Worm (Caenorhabditis elegans) whole organism, L4 larva: Measurements from ENCODE around the gene fbxa-96.

Source experiments
- F37D6.2 ChIP-seq: sonication (generic microtip); optimal IDR thresholded peaks from 2 replicates; lab custom pipeline; 2016; ENCODE audit warnings: mild to moderate bottlenecking, missing genetic modification characterization, missing compliant biosample characterization
- F49E8.2 ChIP-seq: sonication (generic microtip); optimal IDR thresholded peaks from 2 replicates; lab custom pipeline; 2016; ENCODE audit warnings: missing compliant biosample characterization, mild to moderate bottlenecking, missing genetic modification characterization, borderline replicate concordance
- ZK337.2 ChIP-seq: fragments of 200-800 bp; sonication (Bioruptor generic); IDR thresholded peaks from 2 replicates; pipeline ENCODE4 v1.3.6; 2022; ENCODE audit warnings: missing genetic modification reagents, missing genetic modification characterization, missing compliant biosample characterization
- ZK546.5 ChIP-seq, 2 experiments: sonication (generic microtip); optimal IDR thresholded peaks; 2 replicates each; lab custom pipeline; 2017; ENCODE audit warnings: missing biosample characterization in 2 of 2, missing genetic modification characterization in 2 of 2
- aha-1 ChIP-seq: fragments of 150-350 bp; peaks from one replicate; lab custom pipeline; 2014; ENCODE audit warnings: missing biosample characterization, missing genetic modification characterization
- ama-1 ChIP-seq: fragments of 150-350 bp; optimal IDR thresholded peaks from 2 replicates; lab custom pipeline; 2014; ENCODE audit warnings: inconsistent platforms, mixed read lengths
- attf-4 ChIP-seq: sonication (generic microtip); optimal IDR thresholded peaks from 3 replicates; lab custom pipeline; 2017; ENCODE audit warnings: missing biosample characterization, missing genetic modification characterization
- ceh-20 ChIP-seq: fragments of 200-800 bp; sonication (Bioruptor generic); IDR thresholded peaks from 2 replicates; pipeline ENCODE4 v1.3.6; 2022; ENCODE audit warnings: missing genetic modification reagents, missing genetic modification characterization, missing compliant biosample characterization
- ceh-32 ChIP-seq: sonication (generic microtip); optimal IDR thresholded peaks from 2 replicates; lab custom pipeline; 2016; ENCODE audit warnings: mild to moderate bottlenecking, missing genetic modification characterization, missing compliant biosample characterization; ENCODE audit not compliant: poor library complexity
- ceh-62 ChIP-seq: sonication (generic microtip); optimal IDR thresholded peaks from 2 replicates; lab custom pipeline; 2017; ENCODE audit warnings: missing biosample characterization, missing genetic modification characterization
- ceh-82 ChIP-seq: sonication (generic microtip); optimal IDR thresholded peaks from 2 replicates; lab custom pipeline; 2017; ENCODE audit warnings: missing biosample characterization, missing genetic modification characterization
- ces-1 ChIP-seq: fragments of 150-350 bp; sonication (generic microtip); optimal IDR thresholded peaks from 4 replicates; lab custom pipeline; 2014; ENCODE audit warnings: missing biosample characterization, missing genetic modification reagents, missing genetic modification characterization
- cey-2 ChIP-seq: sonication (generic microtip); optimal IDR thresholded peaks from 3 replicates; lab custom pipeline; 2017; ENCODE audit warnings: missing genetic modification characterization, mild to moderate bottlenecking, missing compliant biosample characterization, antibody characterized with exemption, borderline replicate concordance; ENCODE audit not compliant: insufficient read depth
- ctbp-1 ChIP-seq: fragments of 200-800 bp; sonication (Bioruptor generic); IDR thresholded peaks from 2 replicates; pipeline ENCODE4 v1.3.6; 2022; ENCODE audit warnings: missing genetic modification reagents, missing genetic modification characterization, missing compliant biosample characterization
- dmd-6 ChIP-seq: fragments of 200-800 bp; sonication (Bioruptor generic); IDR thresholded peaks from 2 replicates; pipeline ENCODE4 v1.3.6; 2022; ENCODE audit warnings: missing genetic modification reagents, missing genetic modification characterization, missing compliant biosample characterization
- dve-1 ChIP-seq: sonication (generic microtip); optimal IDR thresholded peaks from 2 replicates; lab custom pipeline; 2017; ENCODE audit warnings: antibody characterized with exemption, mild to moderate bottlenecking, missing genetic modification characterization, missing compliant biosample characterization; ENCODE audit not compliant: insufficient read depth
- egl-43 ChIP-seq: fragments of 200-800 bp; sonication (Bioruptor generic); IDR thresholded peaks from 2 replicates; pipeline ENCODE4 v1.3.6; 2022; ENCODE audit warnings: missing genetic modification reagents, missing genetic modification characterization, missing compliant biosample characterization
- fkh-10 ChIP-seq: fragments of 150-350 bp; optimal IDR thresholded peaks from 2 replicates; lab custom pipeline; 2014; ENCODE audit warnings: missing biosample characterization, missing genetic modification reagents, missing genetic modification characterization
- gei-8 ChIP-seq: fragments of 200-800 bp; sonication (Bioruptor generic); optimal IDR thresholded peaks from 2 replicates; lab custom pipeline; 2018; ENCODE audit warnings: mild to moderate bottlenecking, missing genetic modification characterization, missing compliant biosample characterization
- hif-1 ChIP-seq, 2 experiments: sonication (generic microtip); optimal IDR thresholded peaks; 2 replicates each; lab custom pipeline; 2016 to 2017; ENCODE audit warnings: missing compliant biosample characterization in 2 of 2, missing genetic modification characterization in 2 of 2, missing genetic modification reagents in 2 of 2, missing genotype in 2 of 2, mild to moderate bottlenecking in 1 of 2
- hmg-1.1 ChIP-seq: fragments of 200-800 bp; sonication (Bioruptor generic); IDR thresholded peaks from 2 replicates; pipeline ENCODE4 v1.3.6; 2022; ENCODE audit warnings: missing genetic modification reagents, missing genetic modification characterization, missing compliant biosample characterization
- lim-7 ChIP-seq: fragments of 200-800 bp; sonication (Bioruptor generic); IDR thresholded peaks from 2 replicates; pipeline ENCODE4 v1.3.6; 2022; ENCODE audit warnings: missing genetic modification characterization, missing compliant biosample characterization
- lin-1 ChIP-seq: fragments of 200-800 bp; sonication (Bioruptor generic); IDR thresholded peaks from 2 replicates; pipeline ENCODE4 v1.3.6; 2022; ENCODE audit warnings: missing genetic modification reagents, missing genetic modification characterization, missing compliant biosample characterization
- lin-39 ChIP-seq: fragments of 150-350 bp; optimal IDR thresholded peaks from 2 replicates; lab custom pipeline; 2014; ENCODE audit warnings: missing biosample characterization, missing genetic modification reagents, missing genetic modification characterization
- mdl-1 ChIP-seq, 2 experiments: fragments of 150-350 bp in 1 of 2; sonication (generic microtip) in 1 of 2; optimal IDR thresholded peaks; 2 replicates each; lab custom pipeline; 2014 to 2017; ENCODE audit warnings: missing biosample characterization in 2 of 2, missing genetic modification characterization in 2 of 2
- mep-1 ChIP-seq: fragments of 150-350 bp; sonication (generic microtip); optimal IDR thresholded peaks from 3 replicates; lab custom pipeline; 2014; ENCODE audit warnings: missing biosample characterization, missing genetic modification characterization
- mes-2 ChIP-seq: sonication (generic microtip); optimal IDR thresholded peaks from 2 replicates; lab custom pipeline; 2016; ENCODE audit warnings: missing genotype, mild to moderate bottlenecking, missing genetic modification characterization, missing compliant biosample characterization; ENCODE audit not compliant: poor library complexity, severe bottlenecking
- mxl-3 ChIP-seq: fragments of 200-800 bp; sonication (Bioruptor generic); optimal IDR thresholded peaks from 2 replicates; lab custom pipeline; 2018; ENCODE audit warnings: mild to moderate bottlenecking, missing genetic modification characterization, missing compliant biosample characterization
- nhr-111 ChIP-seq: fragments of 200-800 bp; sonication (Bioruptor generic); optimal IDR thresholded peaks from 2 replicates; lab custom pipeline; 2018; ENCODE audit warnings: mild to moderate bottlenecking, missing genetic modification characterization, missing compliant biosample characterization
- nhr-25 ChIP-seq: sonication (generic microtip); optimal IDR thresholded peaks from 2 replicates; lab custom pipeline; 2017; ENCODE audit warnings: missing genetic modification characterization, mild to moderate bottlenecking, missing compliant biosample characterization, antibody characterized with exemption, moderate library complexity, borderline replicate concordance; ENCODE audit not compliant: insufficient read depth
- nhr-28 ChIP-seq: fragments of 150-350 bp; optimal IDR thresholded peaks from 2 replicates; lab custom pipeline; 2014; ENCODE audit warnings: missing biosample characterization, missing genetic modification characterization
- nhr-42 ChIP-seq: fragments of 200-800 bp; sonication (Bioruptor generic); IDR thresholded peaks from 2 replicates; pipeline ENCODE4 v1.3.6; 2022; ENCODE audit warnings: missing genetic modification characterization, missing compliant biosample characterization
- nhr-48 ChIP-seq: sonication (generic microtip); optimal IDR thresholded peaks from 2 replicates; lab custom pipeline; 2016; ENCODE audit warnings: mild to moderate bottlenecking, missing genetic modification characterization, missing compliant biosample characterization
- nhr-6 ChIP-seq: fragments of 150-350 bp; optimal IDR thresholded peaks from 2 replicates; lab custom pipeline; 2014; ENCODE audit warnings: missing biosample characterization, missing genetic modification characterization
- nhr-77 ChIP-seq: fragments of 150-350 bp; optimal IDR thresholded peaks from 2 replicates; lab custom pipeline; 2014; ENCODE audit warnings: missing biosample characterization, missing genetic modification characterization
- pha-4 ChIP-seq, 2 experiments: fragments of 150-350 bp in 1 of 2; fragments of 200-800 bp in 1 of 2; sonication (Bioruptor generic) in 1 of 2; IDR thresholded peaks in 1 of 2; optimal IDR thresholded peaks in 1 of 2; 2 replicates each; pipeline versions ENCODE4 v1.3.6 to Lab custom; 2014 to 2022; ENCODE audit warnings: missing genetic modification characterization in 2 of 2, missing genetic modification reagents in 2 of 2, missing biosample characterization in 1 of 2, missing compliant biosample characterization in 1 of 2
- saeg-2 ChIP-seq: fragments of 200-800 bp; sonication (Bioruptor generic); IDR thresholded peaks from 2 replicates; pipeline ENCODE4 v1.3.6; 2022; ENCODE audit warnings: missing genetic modification reagents, missing genetic modification characterization, missing compliant biosample characterization
- sdz-12 ChIP-seq: fragments of 200-800 bp; sonication (Bioruptor generic); optimal IDR thresholded peaks from 2 replicates; lab custom pipeline; 2018; ENCODE audit warnings: mild to moderate bottlenecking, missing genetic modification characterization, missing compliant biosample characterization
- skn-1 ChIP-seq: fragments of 150-350 bp; optimal IDR thresholded peaks from 2 replicates; lab custom pipeline; 2014; ENCODE audit warnings: missing biosample characterization, missing genetic modification characterization
- snpc-4 ChIP-seq: fragments of 150-350 bp; optimal IDR thresholded peaks from 2 replicates; lab custom pipeline; 2014; ENCODE audit warnings: missing biosample characterization, missing genetic modification characterization
- unc-130 ChIP-seq: sonication (generic microtip); optimal IDR thresholded peaks from 2 replicates; lab custom pipeline; 2016; ENCODE audit warnings: missing genetic modification reagents, missing genetic modification characterization, missing compliant biosample characterization
- unc-39 ChIP-seq: sonication (generic microtip); optimal IDR thresholded peaks from 2 replicates; lab custom pipeline; 2017; ENCODE audit warnings: missing biosample characterization, missing genetic modification characterization
- unc-62 ChIP-seq, 3 experiments: fragments of 150-350 bp in 1 of 3; sonication (generic microtip); optimal IDR thresholded peaks in 2 of 3; peaks in 1 of 3; 1 replicate in 1 of 3; 2 replicates in 2 of 3; lab custom pipeline; 2014 to 2017; ENCODE audit warnings: missing biosample characterization in 3 of 3, missing genetic modification characterization in 3 of 3, missing genetic modification reagents in 3 of 3, missing genotype in 1 of 3
- zag-1 ChIP-seq: fragments of 150-350 bp; optimal IDR thresholded peaks from 2 replicates; lab custom pipeline; 2014; ENCODE audit warnings: missing biosample characterization, missing genetic modification characterization
- zfp-3 ChIP-seq: fragments of 200-800 bp; sonication (Bioruptor generic); conservative IDR thresholded peaks from 2 replicates; pipeline ENCODE4 v1.3.6; 2022; ENCODE audit warnings: missing genetic modification reagents, missing genetic modification characterization, missing compliant biosample characterization
- ztf-11 ChIP-seq: fragments of 150-350 bp; optimal IDR thresholded peaks from 2 replicates; lab custom pipeline; 2014; ENCODE audit warnings: missing biosample characterization, missing genetic modification characterization
- ztf-7 ChIP-seq: fragments of 150-350 bp; optimal IDR thresholded peaks from 2 replicates; lab custom pipeline; 2014; ENCODE audit warnings: missing biosample characterization, missing genetic modification characterization

The fbxa-96 gene

DNA sequence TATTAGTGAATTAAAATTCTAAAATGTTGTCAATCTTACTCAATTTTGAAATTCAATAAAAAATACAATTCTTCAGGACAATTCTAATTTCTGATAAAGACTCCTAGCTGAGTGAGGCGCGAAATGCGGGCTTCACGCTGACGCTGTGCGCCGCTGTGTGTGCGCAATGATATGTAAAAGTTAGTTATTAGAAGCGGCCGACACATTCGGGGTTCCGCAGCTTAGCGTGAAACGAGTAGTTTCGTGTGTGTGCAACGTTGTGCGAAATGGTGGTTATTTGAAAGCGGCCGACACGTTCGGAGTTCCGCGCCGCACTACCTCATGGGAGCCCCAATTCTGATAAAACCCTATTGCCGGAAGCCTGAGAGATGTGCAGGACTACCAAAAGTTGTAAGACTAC, 15.0 kb upstream of the fbxa-96 start:
- TF ChIP-seq saeg-2 (GFP tag; lab: Robert Waterston, UW), result 0 out of 2 replicates have a peak, but pooled peaks have one; percentile 10
- no peak for TF ChIP-seq lim-7 (GFP tag; lab: Robert Waterston, UW)
- no peak for TF ChIP-seq ztf-11 (tag; lab: Kevin White, UChicago)
- TF ChIP-seq aha-1 (tag; lab: Kevin White, UChicago), result peak; percentile 53
- TF ChIP-seq ztf-7, result no peak
- no peak for TF ChIP-seq ctbp-1 (GFP tag; lab: Robert Waterston, UW)
- no peak for TF ChIP-seq ceh-20
- no peak for TF ChIP-seq unc-39 (tag; lab: Kevin White, UChicago)
- peak; percentile 33; the same call in 1 of the 2 replicates for TF ChIP-seq hmg-1.1 (GFP tag; lab: Robert Waterston, UW)
- no peak for TF ChIP-seq dve-1 (tag; lab: Kevin White, UChicago)
- TF ChIP-seq gei-8 (GFP tag; lab: Kevin White, UChicago), result no peak
- 0 out of 2 replicates have a peak, but pooled peaks have one; percentile 10 for TF ChIP-seq egl-43
- TF ChIP-seq nhr-42 (GFP tag; lab: Robert Waterston, UW), result 0 out of 2 replicates have a peak, but pooled peaks have one; percentile 29
- no peak for TF ChIP-seq snpc-4

DNA sequence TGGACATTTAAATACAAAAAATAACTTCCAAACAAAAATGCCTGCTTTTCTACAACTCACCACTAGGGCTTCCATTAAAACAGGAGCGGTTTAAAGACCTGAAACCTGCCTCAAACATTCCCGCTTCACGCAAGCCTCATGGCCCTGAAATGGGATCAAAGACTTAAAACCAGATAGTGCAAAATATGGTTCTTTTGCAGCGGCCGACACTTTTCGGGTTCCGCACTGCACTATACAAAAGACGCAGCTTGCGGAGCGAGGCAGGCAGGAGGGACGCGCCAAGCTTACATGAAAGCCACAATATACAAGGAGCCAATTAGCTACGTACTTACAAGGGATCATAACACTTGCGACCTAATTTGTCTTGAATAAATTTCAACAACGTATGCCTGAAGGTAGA, 13.3 kb upstream of the fbxa-96 start:
- TF ChIP-seq unc-130, result no peak
- no peak for TF ChIP-seq mep-1 (tag; lab: Kevin White, UChicago)
- no peak for TF ChIP-seq ama-1 (lab: Kevin White, UChicago)
- TF ChIP-seq ceh-32 (tag; lab: Kevin White, UChicago), result no peak
- no peak for TF ChIP-seq nhr-48 (tag; lab: Kevin White, UChicago)
- peak; percentile 47 for TF ChIP-seq snpc-4
- no peak for TF ChIP-seq nhr-111 (GFP tag; lab: Kevin White, UChicago)
- TF ChIP-seq ceh-82 (tag; lab: Kevin White, UChicago), result no peak
- TF ChIP-seq dmd-6 (GFP tag; lab: Robert Waterston, UW), result no peak
- no peak for TF ChIP-seq nhr-77 (tag; lab: Kevin White, UChicago)
- no peak for TF ChIP-seq F37D6.2 (tag; lab: Kevin White, UChicago)
- no peak for TF ChIP-seq F49E8.2 (tag; lab: Kevin White, UChicago)
- peak; percentile 34 for TF ChIP-seq mes-2 (tag; lab: Kevin White, UChicago)

DNA sequence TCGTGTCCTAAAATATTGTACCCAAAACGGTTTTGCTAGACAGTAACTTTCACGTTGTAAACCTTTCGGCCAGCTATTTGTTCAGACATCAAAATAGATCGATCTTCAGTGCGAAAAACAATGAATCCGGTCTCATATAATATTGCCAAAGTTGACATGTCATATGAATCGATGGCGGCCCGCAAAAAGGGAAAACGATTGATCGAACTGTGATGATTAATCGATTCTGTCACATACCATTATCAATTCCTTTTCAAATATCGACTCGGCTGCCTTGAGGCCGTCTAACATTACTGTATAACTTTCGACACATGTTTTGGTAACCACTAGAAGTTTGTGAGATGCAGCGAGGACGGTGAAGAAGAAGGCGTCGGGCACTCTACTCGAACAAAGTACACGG, 12.7 kb upstream of the fbxa-96 start:
- no peak for TF ChIP-seq unc-130
- no peak for TF ChIP-seq fkh-10
- TF ChIP-seq attf-4 (tag; lab: Kevin White, UChicago), result no peak
- no peak for TF ChIP-seq skn-1 (tag; lab: Kevin White, UChicago)
- no peak for TF ChIP-seq hif-1 (tag; optimal IDR thresholded peaks at IDR 0.05; lab: Kevin White, UChicago)
- TF ChIP-seq ZK337.2, result no peak
- TF ChIP-seq pha-4 (GFP tag; IDR thresholded peaks at IDR 0.05; lab: Robert Waterston, UW), result no peak
- no peak for TF ChIP-seq pha-4 (tag; optimal IDR thresholded peaks at IDR 0.05; lab: Kevin White, UChicago)
- peak; percentile 22 for TF ChIP-seq nhr-25 (tag; lab: Kevin White, UChicago)
- no peak for TF ChIP-seq lin-1 (GFP tag; lab: Robert Waterston, UW)
- TF ChIP-seq ama-1 (lab: Kevin White, UChicago), result no peak
- peak; percentile 28 for TF ChIP-seq nhr-28 (tag; lab: Kevin White, UChicago)
- TF ChIP-seq zag-1 (tag; lab: Kevin White, UChicago), result no peak
- TF ChIP-seq zfp-3, result no peak
- TF ChIP-seq nhr-6 (tag; lab: Kevin White, UChicago), result no peak
- no peak for TF ChIP-seq ZK546.5 (tag; optimal IDR thresholded peaks at IDR 0.05; lab: Kevin White, UChicago)
- no peak for TF ChIP-seq mdl-1 (tag; optimal IDR thresholded peaks at IDR 0.05; lab: Kevin White, UChicago)
- TF ChIP-seq ctbp-1 (GFP tag; lab: Robert Waterston, UW), result no peak
- peak in 1 of 2 experiments; percentile 99 for TF ChIP-seq unc-62 (GFP tag; optimal IDR thresholded peaks at IDR 0.05 in 1 of 2; lab: Kevin White, UChicago)
- TF ChIP-seq unc-62 (tag; optimal IDR thresholded peaks at IDR 0.05; lab: Kevin White, UChicago), result no peak
- no peak for TF ChIP-seq ces-1 (GFP tag; lab: Kevin White, UChicago)
- no peak for TF ChIP-seq sdz-12 (GFP tag; lab: Kevin White, UChicago)
- no peak for TF ChIP-seq ceh-62
- peak; percentile 35 for TF ChIP-seq mxl-3 (GFP tag; lab: Kevin White, UChicago)
- TF ChIP-seq nhr-42 (GFP tag; lab: Robert Waterston, UW), result no peak
- no peak for TF ChIP-seq lin-39 (tag; lab: Kevin White, UChicago)
- TF ChIP-seq cey-2 (tag; lab: Kevin White, UChicago), result no peak
